Fruit fly (Drosophila melanogaster): ENCODE data around the gene CG4928.

The CG4928 gene

DNA sequence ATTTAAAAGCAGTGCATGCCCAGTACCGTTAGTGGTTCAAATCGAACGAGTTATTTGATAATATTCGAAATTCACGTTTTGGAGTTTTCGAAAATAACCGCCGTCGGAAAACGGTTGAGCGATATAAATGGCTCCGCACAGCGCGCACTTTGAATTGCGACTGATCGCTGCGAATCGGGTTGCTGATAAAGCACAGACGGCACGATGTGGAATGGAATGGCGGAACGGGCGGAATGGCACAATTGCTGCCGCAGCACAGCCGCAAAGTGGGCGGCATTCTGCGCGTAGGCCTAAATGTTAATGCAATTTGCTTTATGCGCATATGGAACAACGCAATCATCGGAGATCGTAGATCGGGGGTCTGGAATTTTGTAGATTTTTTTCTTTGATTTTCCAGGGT lies 38.3 kb upstream of the CG4928 start:
- TF ChIP-seq Sp1 (GFP tag; optimal IDR thresholded peaks at IDR 0.05) (no peak), Hr83 (GFP tag; optimal IDR thresholded peaks at IDR 0.05; ENCODE audit: poor library complexity, severe bottlenecking) (no peak), ey (GFP tag; optimal IDR thresholded peaks at IDR 0.05) (no peak), Myc (optimal IDR thresholded peaks at IDR 0.05) (no peak), CG9705 (GFP tag; optimal IDR thresholded peaks at IDR 0.05) (no peak), Abd-B (GFP tag; optimal IDR thresholded peaks at IDR 0.05) (no peak), brk (GFP tag; optimal IDR thresholded peaks at IDR 0.05) (no peak)

DNA sequence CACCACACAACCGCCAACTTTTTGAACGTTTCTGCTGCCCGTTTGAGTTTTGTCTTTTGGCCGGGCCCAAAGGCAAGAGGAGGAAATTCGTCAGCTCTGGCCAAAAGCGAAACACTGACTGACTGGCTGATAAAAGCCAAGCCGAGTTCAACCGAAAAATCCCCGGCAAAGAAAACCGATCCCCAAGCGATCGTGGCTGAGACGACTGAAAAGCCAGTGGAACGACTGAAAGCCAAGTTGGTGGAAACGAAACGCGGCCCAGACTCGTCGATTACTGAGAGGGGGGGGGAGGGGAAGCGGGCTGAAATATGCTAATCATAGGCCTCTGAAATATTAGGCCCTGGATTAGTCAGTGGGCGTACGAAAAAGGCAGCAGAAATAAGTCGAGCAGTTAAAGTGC lies 36.6 kb upstream of the CG4928 start, which contains the start of gene CG13003:
Gene CG13003, minus strand, starts transcription at position 120 of the 400 bp plus-strand sequence.
- no peak for TF ChIP-seq Hnf4 (GFP tag; optimal IDR thresholded peaks at IDR 0.05)
- TF ChIP-seq Rel (GFP tag; optimal IDR thresholded peaks at IDR 0.05), result no peak
- peak; percentile 87 for TF ChIP-seq Rel (tag; optimal IDR thresholded peaks at IDR 0.05)

DNA sequence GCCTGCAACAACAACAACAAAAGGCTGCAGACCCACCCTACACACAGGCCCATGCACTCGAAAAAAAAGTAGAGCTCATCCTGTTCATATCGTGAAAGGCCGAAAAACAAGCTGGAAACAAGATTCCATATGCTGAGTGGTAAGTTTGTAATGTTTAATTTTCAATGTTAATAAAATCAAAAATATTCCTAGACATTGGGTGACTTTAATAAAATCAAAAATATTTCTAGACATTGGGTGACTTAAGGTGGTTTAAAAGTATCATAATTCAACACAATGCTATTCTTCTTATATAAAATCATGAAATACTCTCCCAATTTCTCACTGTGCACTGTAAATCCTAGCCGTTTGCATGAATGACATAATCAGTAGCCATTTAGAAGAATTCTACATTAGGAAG lies 33.0 kb upstream of the CG4928 start:
- TF ChIP-seq tai (GFP tag; optimal IDR thresholded peaks at IDR 0.05) (no peak), Rel (GFP tag; optimal IDR thresholded peaks at IDR 0.05) (no peak), Rel (tag; optimal IDR thresholded peaks at IDR 0.05) (no peak), ey (GFP tag; optimal IDR thresholded peaks at IDR 0.05) (no peak), HLH106 (tag; optimal IDR thresholded peaks at IDR 0.05) (no peak), woc (GFP tag; optimal IDR thresholded peaks at IDR 0.05) (no peak)

DNA sequence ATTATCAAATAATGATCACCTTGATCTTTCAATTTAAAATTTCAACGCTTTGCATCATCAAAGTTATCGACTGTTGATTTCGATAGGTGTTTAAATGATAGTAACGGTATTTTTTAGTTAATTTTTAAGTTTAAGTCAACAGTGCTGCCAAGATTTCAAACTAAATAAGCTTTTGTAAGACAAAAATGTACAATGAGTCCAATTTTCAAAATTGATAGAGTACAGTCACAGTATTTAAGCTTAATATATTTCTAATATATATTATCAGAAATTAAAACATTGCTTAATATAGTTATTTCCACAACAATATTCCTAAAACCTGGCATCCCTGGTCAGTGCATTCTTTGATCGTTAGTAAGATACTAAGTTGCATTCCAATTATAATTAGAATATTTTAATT lies 32.0 kb upstream of the CG4928 start, which contains the start of gene CG4872:
Gene CG4872, plus strand, starts transcription at position 333 of the 400 bp plus-strand sequence.
- TF ChIP-seq OdsH (GFP tag; optimal IDR thresholded peaks at IDR 0.05) (peak; percentile 19), rgr (GFP tag; optimal IDR thresholded peaks at IDR 0.05) (no peak), Myc (optimal IDR thresholded peaks at IDR 0.05) (peak; percentile 23), HLH106 (tag; optimal IDR thresholded peaks at IDR 0.05) (peak; percentile 42)

DNA sequence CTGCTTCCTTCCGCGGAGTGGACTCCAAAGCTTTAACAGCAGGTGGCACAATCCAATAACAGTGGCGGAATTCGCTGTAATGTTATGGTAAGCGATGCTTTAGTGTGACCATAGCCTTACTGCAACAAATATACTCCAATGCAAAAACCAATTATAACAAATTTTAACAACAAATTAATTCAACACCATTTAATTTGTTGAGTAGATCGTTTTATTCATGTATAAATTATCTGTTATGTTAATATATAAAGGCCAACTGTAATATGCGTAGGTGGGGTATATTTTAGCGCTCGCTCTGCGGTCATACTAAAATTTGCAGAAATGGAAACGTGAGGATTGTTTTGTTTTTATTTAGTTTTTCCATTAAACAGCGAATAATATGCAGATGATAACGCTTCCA lies 28.7 kb upstream of the CG4928 start, which contains the start of the genes Nprl2 and Polr3I:
Gene Nprl2, minus strand, starts transcription at position 86 of the 400 bp plus-strand sequence.
Gene Polr3I, plus strand, starts transcription at position 302 of the 400 bp plus-strand sequence.
- TF ChIP-seq jim (GFP tag; optimal IDR thresholded peaks at IDR 0.05) (no peak), br (GFP tag; optimal IDR thresholded peaks at IDR 0.05) (no peak), OdsH (GFP tag; optimal IDR thresholded peaks at IDR 0.05) (no peak), Hr83 (GFP tag; optimal IDR thresholded peaks at IDR 0.05; ENCODE audit: poor library complexity, severe bottlenecking) (no peak), psq (GFP tag; optimal IDR thresholded peaks at IDR 0.05) (no peak), Rel (GFP tag; optimal IDR thresholded peaks at IDR 0.05) (no peak), Rel (tag; optimal IDR thresholded peaks at IDR 0.05) (no peak), Dfd (GFP tag; optimal IDR thresholded peaks at IDR 0.05) (no peak)

DNA sequence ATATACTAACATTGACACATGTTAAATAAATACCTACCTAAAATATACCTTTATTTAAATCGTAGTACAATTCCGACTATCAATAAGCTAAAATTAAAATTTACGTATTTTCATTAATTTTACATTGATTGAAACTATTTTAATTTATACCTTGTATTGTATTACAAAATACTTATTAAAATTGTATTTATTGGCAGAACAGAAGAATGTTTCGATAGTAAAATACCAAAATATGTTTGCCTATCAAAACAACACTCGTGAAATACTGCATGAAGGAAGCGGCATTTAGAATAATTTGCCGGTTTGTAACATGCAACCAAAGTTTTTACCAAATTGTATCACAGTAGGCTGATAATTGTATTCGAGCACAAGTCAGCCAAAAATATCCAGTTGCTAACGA lies 26.4 kb upstream of the CG4928 start, which contains the start of the genes DENR and CG4880:
Gene DENR, minus strand, starts transcription at position 10 of the 400 bp plus-strand sequence.
Gene CG4880, plus strand, starts transcription at position 268 of the 400 bp plus-strand sequence.
- no peak for TF ChIP-seq Hr83 (GFP tag; optimal IDR thresholded peaks at IDR 0.05; ENCODE audit: poor library complexity, severe bottlenecking)
- no peak for TF ChIP-seq Hr78 (GFP tag; optimal IDR thresholded peaks at IDR 0.05)
- no peak for TF ChIP-seq dsf (GFP tag; optimal IDR thresholded peaks at IDR 0.05; ENCODE audit: borderline replicate concordance)
- TF ChIP-seq CG9705 (GFP tag; optimal IDR thresholded peaks at IDR 0.05), result no peak
- no peak for TF ChIP-seq h (GFP tag; optimal IDR thresholded peaks at IDR 0.05)
- TF ChIP-seq usp (GFP tag; optimal IDR thresholded peaks at IDR 0.05), result no peak
- TF ChIP-seq rgr (GFP tag; optimal IDR thresholded peaks at IDR 0.05), result no peak
- no peak for TF ChIP-seq brk (GFP tag; optimal IDR thresholded peaks at IDR 0.05)
- TF ChIP-seq Hnf4 (GFP tag; optimal IDR thresholded peaks at IDR 0.05), result no peak
- no peak for TF ChIP-seq br (GFP tag; optimal IDR thresholded peaks at IDR 0.05)
- TF ChIP-seq Rel (GFP tag; optimal IDR thresholded peaks at IDR 0.05), result no peak
- TF ChIP-seq Rel (tag; optimal IDR thresholded peaks at IDR 0.05), result no peak
- TF ChIP-seq Dif (GFP tag; optimal IDR thresholded peaks at IDR 0.05; ENCODE audit: partially characterized antibody), result no peak
- no peak for TF ChIP-seq foxo (GFP tag; optimal IDR thresholded peaks at IDR 0.05)
- no peak for TF ChIP-seq sv (GFP tag; optimal IDR thresholded peaks at IDR 0.05)
- no peak for TF ChIP-seq Jra (GFP tag; optimal IDR thresholded peaks at IDR 0.05)
- no peak for TF ChIP-seq lola (GFP tag; optimal IDR thresholded peaks at IDR 0.05)
- no peak for TF ChIP-seq ey (GFP tag; optimal IDR thresholded peaks at IDR 0.05)
- no peak for TF ChIP-seq Sp1 (GFP tag; optimal IDR thresholded peaks at IDR 0.05)
- no peak for TF ChIP-seq Abd-B (GFP tag; optimal IDR thresholded peaks at IDR 0.05)
